Fruit fly (Drosophila melanogaster): ENCODE results near the gene Dph3.

DNA sequence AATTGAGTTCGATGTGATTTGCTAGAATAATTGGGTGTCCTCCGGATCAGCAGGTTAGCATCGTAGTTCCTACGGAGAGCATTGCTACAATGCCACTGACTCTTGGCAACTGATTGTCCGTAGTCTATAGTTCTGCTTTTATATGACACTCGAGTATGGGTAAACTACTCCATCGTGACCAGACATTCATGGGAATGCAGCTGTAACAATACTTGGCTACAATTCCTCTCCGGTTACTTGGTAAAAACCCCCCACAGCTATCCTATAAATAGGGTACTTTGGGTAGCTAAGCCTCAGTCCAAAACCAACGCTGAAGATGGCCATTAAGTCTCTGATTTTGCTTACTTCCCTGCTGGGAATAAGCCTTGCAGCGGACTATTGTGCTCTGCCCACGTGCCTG, 6.5 kb upstream of the Dph3 start, which contains the start of gene scpr-C:
- TF ChIP-seq Abd-B (GFP tag; optimal IDR thresholded peaks at IDR 0.05) (no peak), Hr78 (GFP tag; optimal IDR thresholded peaks at IDR 0.05) (no peak)

All from whole organism, wandering third instar larva.